Worm (Caenorhabditis elegans): ENCODE results near the gene lec-10.

lec-10 gene

DNA sequence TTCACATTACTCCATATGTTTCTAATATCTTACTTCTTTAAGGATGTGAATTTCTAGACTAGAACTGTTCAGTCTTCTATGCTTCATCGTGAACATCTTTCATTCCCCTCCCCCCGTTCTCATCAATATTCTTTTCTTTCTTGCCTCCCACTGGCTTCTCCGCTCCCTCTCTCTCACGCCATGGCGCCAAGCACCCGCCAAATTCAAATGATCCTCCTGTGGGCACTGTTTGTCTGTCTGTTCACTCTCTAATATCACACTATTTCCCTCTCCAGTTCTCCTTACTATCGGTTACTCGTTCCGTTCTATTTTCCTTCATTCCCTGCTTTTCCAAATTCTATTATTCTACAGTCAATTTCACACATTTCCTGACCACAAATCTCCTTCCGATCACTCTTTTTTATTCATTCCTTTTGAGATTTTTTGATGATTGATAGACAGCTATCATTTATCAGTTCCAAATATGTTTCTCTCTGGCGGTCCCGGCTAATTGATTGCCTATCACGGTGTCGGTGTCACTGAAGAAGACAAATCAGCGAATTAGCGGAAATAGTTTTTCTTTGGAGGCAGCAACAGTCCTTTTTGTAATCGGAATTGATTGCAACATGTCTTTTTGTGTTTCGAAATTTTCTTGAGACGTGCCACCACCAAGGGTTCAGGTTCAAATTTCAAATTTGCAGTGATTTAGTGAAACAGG is 30.5 kb downstream of the lec-10 start:
- TF ChIP-seq nhr-6 (tag; optimal IDR thresholded peaks at IDR 0.05) (no peak), ceh-16 (tag; optimal IDR thresholded peaks at IDR 0.05) (peak; percentile 33)

DNA sequence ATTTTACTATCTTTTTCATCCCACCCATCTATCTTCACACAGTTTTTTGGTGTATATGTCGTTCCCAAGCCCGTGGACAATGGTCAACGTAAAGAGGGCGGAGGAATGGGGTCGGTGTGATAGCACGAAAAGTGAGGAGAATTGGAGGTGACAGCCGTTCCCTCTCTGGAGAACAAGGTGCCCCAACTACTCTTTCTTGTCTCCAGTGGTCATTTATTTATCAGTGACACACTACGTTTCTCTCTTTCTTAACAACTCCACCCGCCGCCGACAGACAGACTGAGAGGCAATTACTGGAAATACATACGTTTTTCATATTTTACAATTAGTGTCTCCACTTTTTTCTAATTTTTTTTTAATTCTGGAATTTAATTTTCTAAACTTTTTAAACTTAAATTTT is 32.0 kb downstream of the lec-10 start:
- TF ChIP-seq ztf-11 (tag; optimal IDR thresholded peaks at IDR 0.05) = no peak
- peak; percentile 5 for TF ChIP-seq F13H6.1 (tag; optimal IDR thresholded peaks at IDR 0.05)

DNA sequence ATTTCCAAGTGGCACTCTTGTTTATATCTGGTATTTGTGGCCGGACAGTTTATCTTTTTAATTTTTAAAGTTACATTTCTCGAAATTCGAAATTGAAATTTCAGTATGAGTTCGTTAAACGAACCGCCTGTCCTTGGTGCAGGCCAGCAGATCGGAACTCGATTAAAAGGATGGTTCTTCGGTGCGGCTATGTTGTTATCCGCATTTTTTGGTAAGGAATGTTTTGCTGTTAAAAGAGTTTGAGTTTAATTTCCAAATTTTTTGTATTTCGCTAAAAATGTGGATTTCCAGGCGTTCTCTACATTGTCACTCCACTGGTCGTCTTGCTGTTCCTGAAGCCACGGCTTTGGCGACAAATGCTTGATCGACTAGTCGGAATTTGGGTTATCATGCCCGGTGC is 35.8 kb downstream of the lec-10 start, which contains the start of gene acl-9:
Gene acl-9, plus strand, starts transcription at position 105 of the 400 bp plus-strand sequence.
- TF ChIP-seq sma-9 (GFP tag; optimal IDR thresholded peaks at IDR 0.05) (no peak), sma-9 (tag; optimal IDR thresholded peaks at IDR 0.05) (no peak), sma-3 (GFP tag; optimal IDR thresholded peaks at IDR 0.05) (no peak), ama-1 (optimal IDR thresholded peaks at IDR 0.05) (no peak), C34F6.9 (tag; optimal IDR thresholded peaks at IDR 0.05) (no peak), nhr-10 (tag; optimal IDR thresholded peaks at IDR 0.05) (no peak), nhr-11 (tag; optimal IDR thresholded peaks at IDR 0.05) (no peak), F13H6.1 (tag; optimal IDR thresholded peaks at IDR 0.05) (no peak), fos-1 (tag; optimal IDR thresholded peaks at IDR 0.05) (no peak), nhr-25 (tag; optimal IDR thresholded peaks at IDR 0.05) (no peak)

DNA sequence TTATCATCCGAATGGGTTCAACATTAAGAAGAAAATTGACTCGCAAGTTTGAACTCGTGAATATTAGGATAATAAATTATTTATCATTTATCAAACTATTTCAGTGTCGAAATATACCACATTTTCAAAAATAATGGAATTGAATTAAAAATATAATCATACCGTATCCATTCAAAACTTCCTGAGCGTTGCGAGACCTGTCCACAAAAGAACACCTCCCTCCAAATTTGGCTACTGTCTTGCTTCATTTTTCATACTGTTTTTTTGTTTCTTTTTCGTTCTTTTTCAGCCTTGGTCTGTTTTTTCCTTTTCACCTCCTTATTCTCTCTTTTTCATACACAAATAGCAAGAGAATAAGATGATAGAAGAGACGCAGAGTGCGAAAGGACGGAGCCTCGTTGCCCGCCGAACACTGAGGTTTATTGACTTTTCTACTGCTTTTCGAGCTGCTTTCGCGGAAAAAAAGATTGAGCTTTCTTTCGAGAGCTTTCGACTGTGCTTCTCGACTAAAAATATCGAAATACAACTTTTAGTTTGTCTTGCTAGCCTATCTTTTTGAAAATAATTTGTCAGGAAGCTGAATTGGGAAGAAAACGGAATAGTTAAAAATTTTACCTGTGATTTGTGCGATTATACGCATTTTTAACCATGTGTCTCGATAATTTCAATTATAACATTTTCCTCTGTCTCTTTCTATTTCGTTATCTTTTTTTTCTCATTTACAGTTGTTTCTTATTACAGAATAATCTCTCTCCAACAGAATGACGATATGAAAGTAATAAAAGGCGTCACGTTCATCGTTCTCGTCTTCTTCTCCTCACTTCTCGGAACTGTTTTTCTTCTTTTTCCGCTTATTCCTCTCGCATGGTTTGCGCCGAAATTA is 38.5 kb downstream of the lec-10 start, which contains the start of gene acl-8:
Gene acl-8, plus strand, starts transcription at position 742 of the 883 bp plus-strand sequence.
- no peak for TF ChIP-seq ceh-82 (tag; optimal IDR thresholded peaks at IDR 0.05)
- TF ChIP-seq fos-1 (tag; optimal IDR thresholded peaks at IDR 0.05) = peak; percentile 40
- TF ChIP-seq F13H6.1 (tag; optimal IDR thresholded peaks at IDR 0.05) = no peak
- no peak for TF ChIP-seq C34F6.9 (tag; optimal IDR thresholded peaks at IDR 0.05)
- no peak for TF ChIP-seq nhr-6 (tag; optimal IDR thresholded peaks at IDR 0.05)
- no peak for TF ChIP-seq dmd-4 (tag; optimal IDR thresholded peaks at IDR 0.05)
- TF ChIP-seq nhr-23 (tag; optimal IDR thresholded peaks at IDR 0.05) = no peak
- no peak for TF ChIP-seq alr-1 (tag; optimal IDR thresholded peaks at IDR 0.05)
- no peak for TF ChIP-seq ztf-4 (tag; optimal IDR thresholded peaks at IDR 0.05)
- no peak for TF ChIP-seq lin-13 (GFP tag; optimal IDR thresholded peaks at IDR 0.05)
- TF ChIP-seq sem-4 (tag; optimal IDR thresholded peaks at IDR 0.05) = no peak
- no peak for TF ChIP-seq nhr-77 (tag; optimal IDR thresholded peaks at IDR 0.05)
- TF ChIP-seq crh-2 (tag; optimal IDR thresholded peaks at IDR 0.05) = peak; percentile 41
- TF ChIP-seq nhr-237 (tag; optimal IDR thresholded peaks at IDR 0.05) = no peak
- TF ChIP-seq mab-5 (tag; optimal IDR thresholded peaks at IDR 0.05) = no peak
- TF ChIP-seq ztf-11 (tag; optimal IDR thresholded peaks at IDR 0.05) = no peak
- TF ChIP-seq nhr-129 (tag; optimal IDR thresholded peaks at IDR 0.05) = no peak

ce11 chrV:6448356-6448755 is 40.6 kb downstream of the lec-10 start, which contains the start of gene fbxa-196:
Gene fbxa-196 (plus strand): TSS chrV:6448656.
- TF ChIP-seq nhr-21 (tag; optimal IDR thresholded peaks at IDR 0.05) (no peak), nhr-10 (tag; optimal IDR thresholded peaks at IDR 0.05) (no peak), C34F6.9 (tag; optimal IDR thresholded peaks at IDR 0.05) (no peak), ztf-11 (tag; optimal IDR thresholded peaks at IDR 0.05) (no peak), lin-13 (GFP tag; optimal IDR thresholded peaks at IDR 0.05) (no peak), unc-39 (tag; optimal IDR thresholded peaks at IDR 0.05) (no peak), ZK546.5 (tag; optimal IDR thresholded peaks at IDR 0.05) (no peak), skn-1 (tag; optimal IDR thresholded peaks at IDR 0.05) (no peak), nhr-12 (tag; optimal IDR thresholded peaks at IDR 0.05) (no peak), ama-1 (optimal IDR thresholded peaks at IDR 0.05) (no peak), Y55F3AM.14 (GFP tag; optimal IDR thresholded peaks at IDR 0.05) (no peak), nhr-129 (tag; optimal IDR thresholded peaks at IDR 0.05) (no peak)

DNA sequence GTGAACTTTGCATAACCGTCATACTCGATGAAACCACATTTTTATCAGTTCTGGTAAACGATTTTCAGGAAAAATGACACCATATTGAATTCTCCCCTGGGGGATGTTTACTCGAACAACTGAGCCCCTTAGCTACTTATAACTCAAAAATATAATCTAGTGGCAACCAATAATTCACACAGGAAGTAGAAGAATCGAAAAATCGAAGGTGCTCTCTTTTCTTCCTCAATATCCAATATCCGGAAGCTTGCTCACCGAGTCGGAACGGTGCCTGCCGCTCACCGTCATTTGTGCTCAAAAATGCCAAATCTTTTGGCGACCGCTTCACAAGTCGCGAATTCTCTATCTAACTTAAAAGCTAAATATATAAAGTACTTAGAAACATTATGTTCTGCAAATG is 46.9 kb downstream of the lec-10 start, which contains the start of gene T05H4.3:
Gene T05H4.3, plus strand, starts transcription at position 301 of the 400 bp plus-strand sequence.
- no peak for TF ChIP-seq dmd-4 (tag; optimal IDR thresholded peaks at IDR 0.05)
- TF ChIP-seq unc-39 (tag; optimal IDR thresholded peaks at IDR 0.05) = no peak
- TF ChIP-seq nhr-6 (tag; optimal IDR thresholded peaks at IDR 0.05) = no peak
- TF ChIP-seq elt-1 (tag; optimal IDR thresholded peaks at IDR 0.05) = no peak
- TF ChIP-seq mbf-1 (tag; optimal IDR thresholded peaks at IDR 0.05) = no peak
- TF ChIP-seq sma-3 (GFP tag; optimal IDR thresholded peaks at IDR 0.05) = no peak
- no peak for TF ChIP-seq blmp-1 (tag; optimal IDR thresholded peaks at IDR 0.05; ENCODE audit: insufficient read depth)
- no peak for TF ChIP-seq nhr-23 (tag; optimal IDR thresholded peaks at IDR 0.05)
- TF ChIP-seq crh-2 (tag; optimal IDR thresholded peaks at IDR 0.05) = no peak
- TF ChIP-seq R02D3.7 (tag; optimal IDR thresholded peaks at IDR 0.05) = no peak
- no peak for TF ChIP-seq nhr-10 (tag; optimal IDR thresholded peaks at IDR 0.05)
- no peak for TF ChIP-seq ztf-4 (tag; optimal IDR thresholded peaks at IDR 0.05)
- TF ChIP-seq egl-27 (tag; optimal IDR thresholded peaks at IDR 0.05) = no peak
- no peak for TF ChIP-seq nhr-11 (tag; optimal IDR thresholded peaks at IDR 0.05)
- no peak for TF ChIP-seq lsy-2 (tag; optimal IDR thresholded peaks at IDR 0.05)
- no peak for TF ChIP-seq ZK546.5 (tag; optimal IDR thresholded peaks at IDR 0.05)
- TF ChIP-seq zag-1 (tag; optimal IDR thresholded peaks at IDR 0.05) = no peak
- TF ChIP-seq C34F6.9 (tag; optimal IDR thresholded peaks at IDR 0.05) = no peak
- TF ChIP-seq F13H6.1 (tag; optimal IDR thresholded peaks at IDR 0.05) = no peak
- no peak for TF ChIP-seq nhr-12 (tag; optimal IDR thresholded peaks at IDR 0.05)
